Worm (Caenorhabditis elegans) whole organism, L4 larva: Measurements from ENCODE around the gene T26H5.14.

ENCODE experiments used
- F26F4.8 ChIP-seq: fragments of 200-800 bp; sonication (Bioruptor generic); conservative IDR thresholded peaks from 2 replicates; pipeline ENCODE4 v1.3.6; 2022; ENCODE audit warnings: missing genetic modification characterization, missing compliant biosample characterization
- F37D6.2 ChIP-seq: sonication (generic microtip); optimal IDR thresholded peaks from 2 replicates; lab custom pipeline; 2016; ENCODE audit warnings: mild to moderate bottlenecking, missing genetic modification characterization, missing compliant biosample characterization
- F49E8.2 ChIP-seq: sonication (generic microtip); optimal IDR thresholded peaks from 2 replicates; lab custom pipeline; 2016; ENCODE audit warnings: missing compliant biosample characterization, mild to moderate bottlenecking, missing genetic modification characterization, borderline replicate concordance
- T20F7.1 ChIP-seq: fragments of 200-800 bp; sonication (Bioruptor generic); optimal IDR thresholded peaks from 2 replicates; lab custom pipeline; 2018; ENCODE audit warnings: mild to moderate bottlenecking, missing genetic modification characterization, missing compliant biosample characterization
- T26A8.4 ChIP-seq: fragments of 200-800 bp; sonication (Bioruptor generic); IDR thresholded peaks from 2 replicates; pipeline ENCODE4 v1.3.6; 2022; ENCODE audit warnings: missing genetic modification characterization, missing compliant biosample characterization
- aha-1 ChIP-seq: fragments of 150-350 bp; peaks from one replicate; lab custom pipeline; 2014; ENCODE audit warnings: missing biosample characterization, missing genetic modification characterization
- ama-1 ChIP-seq: fragments of 150-350 bp; optimal IDR thresholded peaks from 2 replicates; lab custom pipeline; 2014; ENCODE audit warnings: inconsistent platforms, mixed read lengths
- ceh-82 ChIP-seq: sonication (generic microtip); optimal IDR thresholded peaks from 2 replicates; lab custom pipeline; 2017; ENCODE audit warnings: missing biosample characterization, missing genetic modification characterization
- cey-2 ChIP-seq: sonication (generic microtip); optimal IDR thresholded peaks from 3 replicates; lab custom pipeline; 2017; ENCODE audit warnings: missing genetic modification characterization, mild to moderate bottlenecking, missing compliant biosample characterization, antibody characterized with exemption, borderline replicate concordance; ENCODE audit not compliant: insufficient read depth
- daf-8 ChIP-seq: fragments of 200-800 bp; sonication (Bioruptor generic); IDR thresholded peaks from 2 replicates; pipeline ENCODE4 v1.3.6; 2022; ENCODE audit warnings: missing genetic modification characterization, missing compliant biosample characterization
- dmd-8 ChIP-seq: fragments of 200-800 bp; sonication (Bioruptor generic); IDR thresholded peaks from 2 replicates; pipeline ENCODE4 v1.3.6; 2022; ENCODE audit warnings: missing genetic modification characterization, missing compliant biosample characterization
- dmd-9 ChIP-seq: fragments of 200-800 bp; sonication (Bioruptor generic); IDR thresholded peaks from 2 replicates; pipeline ENCODE4 v1.3.6; 2022; ENCODE audit warnings: missing genetic modification reagents, missing genetic modification characterization, missing compliant biosample characterization
- duxl-1 ChIP-seq: sonication (generic microtip); optimal IDR thresholded peaks from 2 replicates; lab custom pipeline; 2016; ENCODE audit warnings: mild to moderate bottlenecking, missing genetic modification characterization, moderate library complexity, missing compliant biosample characterization; ENCODE audit not compliant: poor library complexity
- dve-1 ChIP-seq: sonication (generic microtip); optimal IDR thresholded peaks from 2 replicates; lab custom pipeline; 2017; ENCODE audit warnings: antibody characterized with exemption, mild to moderate bottlenecking, missing genetic modification characterization, missing compliant biosample characterization; ENCODE audit not compliant: insufficient read depth
- egl-27 ChIP-seq: sonication (generic microtip); optimal IDR thresholded peaks from 3 replicates; lab custom pipeline; 2017; ENCODE audit warnings: missing biosample characterization, missing genetic modification reagents, missing genetic modification characterization
- fos-1 ChIP-seq: fragments of 150-350 bp; optimal IDR thresholded peaks from 2 replicates; lab custom pipeline; 2014; ENCODE audit warnings: missing biosample characterization, missing genetic modification characterization
- hif-1 ChIP-seq, 2 experiments: sonication (generic microtip); optimal IDR thresholded peaks; 2 replicates each; lab custom pipeline; 2016 to 2017; ENCODE audit warnings: missing compliant biosample characterization in 2 of 2, missing genetic modification characterization in 2 of 2, missing genetic modification reagents in 2 of 2, missing genotype in 2 of 2, mild to moderate bottlenecking in 1 of 2
- hlh-11 ChIP-seq: fragments of 200-800 bp; sonication (Bioruptor generic); optimal IDR thresholded peaks from 2 replicates; lab custom pipeline; 2018; ENCODE audit warnings: mild to moderate bottlenecking, missing genetic modification characterization, missing compliant biosample characterization
- lim-7 ChIP-seq: fragments of 200-800 bp; sonication (Bioruptor generic); IDR thresholded peaks from 2 replicates; pipeline ENCODE4 v1.3.6; 2022; ENCODE audit warnings: missing genetic modification characterization, missing compliant biosample characterization
- lin-38 ChIP-seq: fragments of 200-800 bp; sonication (Bioruptor generic); IDR thresholded peaks from 2 replicates; pipeline ENCODE4 v1.3.6; 2022; ENCODE audit warnings: missing genetic modification reagents, missing genetic modification characterization, missing compliant biosample characterization
- madf-5 ChIP-seq, 2 experiments: fragments of 200-800 bp; sonication (Bioruptor generic); IDR thresholded peaks; 2 replicates each; pipeline ENCODE4 v1.3.6; 2022; ENCODE audit warnings: missing compliant biosample characterization in 2 of 2, missing genetic modification characterization in 2 of 2
- madf-9 ChIP-seq: fragments of 200-800 bp; sonication (Bioruptor generic); conservative IDR thresholded peaks from 2 replicates; pipeline ENCODE4 v1.3.6; 2022; ENCODE audit warnings: missing genetic modification reagents, missing genetic modification characterization, missing compliant biosample characterization
- mdl-1 ChIP-seq, 2 experiments: fragments of 150-350 bp in 1 of 2; sonication (generic microtip) in 1 of 2; optimal IDR thresholded peaks; 2 replicates each; lab custom pipeline; 2014 to 2017; ENCODE audit warnings: missing biosample characterization in 2 of 2, missing genetic modification characterization in 2 of 2
- mdt-29 ChIP-seq: fragments of 200-800 bp; sonication (Bioruptor generic); IDR thresholded peaks from 2 replicates; pipeline ENCODE4 v1.3.6; 2022; ENCODE audit warnings: missing genetic modification reagents, missing genetic modification characterization, missing compliant biosample characterization
- nhr-11 ChIP-seq: fragments of 150-350 bp; optimal IDR thresholded peaks from 2 replicates; lab custom pipeline; 2014; ENCODE audit warnings: missing biosample characterization, missing genetic modification characterization
- nhr-111 ChIP-seq: fragments of 200-800 bp; sonication (Bioruptor generic); optimal IDR thresholded peaks from 2 replicates; lab custom pipeline; 2018; ENCODE audit warnings: mild to moderate bottlenecking, missing genetic modification characterization, missing compliant biosample characterization
- nhr-42 ChIP-seq: fragments of 200-800 bp; sonication (Bioruptor generic); IDR thresholded peaks from 2 replicates; pipeline ENCODE4 v1.3.6; 2022; ENCODE audit warnings: missing genetic modification characterization, missing compliant biosample characterization
- nhr-6 ChIP-seq: fragments of 150-350 bp; optimal IDR thresholded peaks from 2 replicates; lab custom pipeline; 2014; ENCODE audit warnings: missing biosample characterization, missing genetic modification characterization
- nhr-76 ChIP-seq: fragments of 150-350 bp; optimal IDR thresholded peaks from 2 replicates; lab custom pipeline; 2014; ENCODE audit warnings: missing biosample characterization, missing genetic modification characterization
- php-3 ChIP-seq: fragments of 200-800 bp; sonication (Bioruptor generic); IDR thresholded peaks from 2 replicates; pipeline ENCODE4 v1.3.6; 2022; ENCODE audit warnings: missing genetic modification reagents, missing genetic modification characterization, missing compliant biosample characterization
- pqm-1 ChIP-seq: sonication (generic microtip); optimal IDR thresholded peaks from 2 replicates; lab custom pipeline; 2017; ENCODE audit warnings: missing biosample characterization, missing genetic modification characterization
- skn-1 ChIP-seq: fragments of 150-350 bp; optimal IDR thresholded peaks from 2 replicates; lab custom pipeline; 2014; ENCODE audit warnings: missing biosample characterization, missing genetic modification characterization
- snpc-1.2 ChIP-seq: fragments of 200-800 bp; sonication (Bioruptor generic); IDR thresholded peaks from 2 replicates; pipeline ENCODE4 v1.3.6; 2022; ENCODE audit warnings: missing genetic modification reagents, missing genetic modification characterization, missing compliant biosample characterization
- snpc-4 ChIP-seq: fragments of 150-350 bp; optimal IDR thresholded peaks from 2 replicates; lab custom pipeline; 2014; ENCODE audit warnings: missing biosample characterization, missing genetic modification characterization
- zfp-3 ChIP-seq: fragments of 200-800 bp; sonication (Bioruptor generic); conservative IDR thresholded peaks from 2 replicates; pipeline ENCODE4 v1.3.6; 2022; ENCODE audit warnings: missing genetic modification reagents, missing genetic modification characterization, missing compliant biosample characterization
- ztf-11 ChIP-seq: fragments of 150-350 bp; optimal IDR thresholded peaks from 2 replicates; lab custom pipeline; 2014; ENCODE audit warnings: missing biosample characterization, missing genetic modification characterization

T26H5.14 gene

DNA sequence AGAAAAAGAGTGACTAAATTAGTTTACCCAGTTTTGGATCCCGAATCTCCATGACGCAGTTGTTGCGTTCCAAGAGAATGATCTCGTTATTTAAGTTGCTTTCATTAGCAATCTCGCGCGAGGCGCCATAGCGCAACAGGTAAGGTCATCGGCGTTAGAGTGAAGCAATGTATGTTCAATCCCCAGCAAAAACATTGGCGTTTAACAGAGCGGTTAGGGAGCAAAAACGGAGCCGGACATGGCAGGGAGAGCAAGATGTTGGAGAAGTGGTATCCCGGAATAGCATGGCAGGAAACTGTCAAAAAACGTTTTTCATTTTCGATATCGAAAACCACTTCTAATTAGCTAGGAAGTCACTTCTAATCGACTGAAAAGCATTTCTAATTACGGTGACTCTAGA, 5.4 kb downstream of the T26H5.14 start (continued):
- TF ChIP-seq F26F4.8 (GFP tag; lab: Robert Waterston, UW) (0 out of 2 replicates have a peak, but pooled peaks have one; percentile 66), dve-1 (no peak), fos-1 (no peak), T26A8.4 (GFP tag; lab: Robert Waterston, UW) (no peak), F37D6.2 (tag; lab: Kevin White, UChicago) (no peak), nhr-76 (no peak), snpc-1.2 (peak; percentile 73), egl-27 (tag; lab: Kevin White, UChicago) (no peak), mdl-1 (tag; optimal IDR thresholded peaks at IDR 0.05; lab: Kevin White, UChicago) (no peak), skn-1 (tag; lab: Kevin White, UChicago) (no peak), madf-5 (GFP tag; IDR thresholded peaks at IDR 0.05; lab: Robert Waterston, UW) (peak in 1 of 2 experiments; percentile 65; a peak in 1 of 4 replicates), T20F7.1 (GFP tag; lab: Kevin White, UChicago) (no peak), ceh-82 (no peak), mdt-29 (GFP tag; lab: Robert Waterston, UW) (peak; percentile 26; the same call in 1 of the 2 replicates), nhr-6 (tag; lab: Kevin White, UChicago) (no peak), nhr-42 (0 out of 2 replicates have a peak, but pooled peaks have one; percentile 26), nhr-11 (tag; lab: Kevin White, UChicago) (no peak), nhr-111 (peak; percentile 39), madf-9 (GFP tag; lab: Robert Waterston, UW) (no peak), lim-7 (GFP tag; lab: Robert Waterston, UW) (peak; percentile 77), dmd-9 (GFP tag; lab: Robert Waterston, UW) (no peak), hif-1 (tag; optimal IDR thresholded peaks at IDR 0.05; lab: Kevin White, UChicago) (no peak), ama-1 (lab: Kevin White, UChicago) (no peak), lin-38 (GFP tag; lab: Robert Waterston, UW) (no peak), daf-8 (GFP tag; lab: Robert Waterston, UW) (no peak), snpc-4 (tag; lab: Kevin White, UChicago) (no peak), duxl-1 (no peak), aha-1 (tag; lab: Kevin White, UChicago) (no peak), zfp-3 (GFP tag; lab: Robert Waterston, UW) (no peak)

DNA sequence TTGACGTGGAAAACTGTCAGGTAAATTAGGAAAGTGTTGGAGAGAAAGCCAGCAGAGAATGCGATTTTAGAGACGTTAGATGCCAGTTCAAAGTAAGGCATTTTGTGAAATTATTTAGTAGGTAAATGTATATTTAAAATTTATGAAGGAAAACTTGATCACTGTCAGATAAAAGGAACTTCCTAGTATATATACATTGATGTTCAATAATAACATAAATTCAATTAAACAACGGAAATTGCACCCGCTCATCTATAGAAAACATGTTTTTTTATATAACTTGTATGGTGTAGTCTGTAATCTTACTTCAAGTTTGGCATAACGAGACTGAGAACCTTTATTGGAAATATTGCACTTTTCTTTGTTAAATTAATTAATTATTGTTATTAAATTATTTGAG, 10.1 kb downstream of the T26H5.14 start, which contains the start of gene str-71:
TSS of gene str-71 (minus strand) at position 101 of the 400 bp plus-strand sequence.
- no peak for TF ChIP-seq pqm-1 (tag; lab: Kevin White, UChicago)
- TF ChIP-seq lim-7 (GFP tag; lab: Robert Waterston, UW): no peak
- no peak for TF ChIP-seq ztf-11 (tag; lab: Kevin White, UChicago)
- peak; percentile 83 for TF ChIP-seq aha-1 (tag; lab: Kevin White, UChicago)
- no peak for TF ChIP-seq F49E8.2 (tag; lab: Kevin White, UChicago)
- TF ChIP-seq, all 104 proteins: peak for 1

DNA sequence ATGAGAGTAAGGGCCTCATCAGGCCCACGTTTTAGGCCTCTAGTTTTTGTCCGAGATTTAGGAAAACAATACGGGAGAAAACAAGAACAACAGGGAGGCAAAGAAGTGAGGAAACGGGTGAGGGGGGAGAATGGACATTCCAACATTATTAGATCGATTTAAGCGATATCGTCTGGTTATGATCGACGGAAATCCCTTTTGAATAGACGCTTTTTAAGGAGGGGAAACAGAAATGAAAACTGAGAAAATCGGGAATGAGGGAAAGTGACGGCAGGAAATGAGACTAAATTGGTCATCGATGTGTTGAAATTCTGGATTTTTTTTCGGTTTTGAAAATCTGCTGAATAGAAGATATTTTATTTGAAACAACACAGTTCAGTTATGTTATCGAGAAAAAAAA, 15.4 kb downstream of the T26H5.14 start, which contains the start of gene rocf-1:
TSS of gene rocf-1 (minus strand) at position 101 of the 400 bp plus-strand sequence.
- no peak for TF ChIP-seq cey-2 (tag; lab: Kevin White, UChicago)
- no peak for TF ChIP-seq php-3 (GFP tag; lab: Robert Waterston, UW)
- TF ChIP-seq hlh-11 (tag; lab: Kevin White, UChicago): no peak
- 0 out of 2 replicates have a peak, but pooled peaks have one; percentile 31 for TF ChIP-seq dmd-8 (GFP tag; lab: Robert Waterston, UW)
